Fruit fly (Drosophila melanogaster) whole organism, embryonic: Measurements from ENCODE around the gene CG15152.

Experiments used
- Abd-B ChIP-seq: fragments of 200-800 bp; sonication (Bioruptor generic); optimal IDR thresholded peaks from 2 replicates; lab custom pipeline; 2018; ENCODE audit warnings: missing biosample characterization, mild to moderate bottlenecking, missing genetic modification characterization, moderate library complexity
- Bdp1 ChIP-seq: fragments of 200-800 bp; sonication (Bioruptor generic); optimal IDR thresholded peaks from 3 replicates; lab custom pipeline; 2016; ENCODE audit warnings: missing biosample characterization, missing genetic modification characterization
- CG10543 ChIP-seq: fragments of 200-800 bp; sonication (Bioruptor generic); optimal IDR thresholded peaks from 3 replicates; lab custom pipeline; 2017; ENCODE audit warnings: missing biosample characterization, mild to moderate bottlenecking, missing genetic modification characterization, moderate library complexity
- CG10565 ChIP-seq: fragments of 200-800 bp; sonication (Bioruptor generic); optimal IDR thresholded peaks from 3 replicates; lab custom pipeline; 2016; ENCODE audit warnings: missing biosample characterization, mild to moderate bottlenecking, missing genetic modification characterization
- CG11695 ChIP-seq: fragments of 200-800 bp; sonication (Bioruptor generic); IDR thresholded peaks from 3 replicates; pipeline ENCODE4 v1.3.6; 2022; ENCODE audit warnings: missing biosample characterization, missing genetic modification characterization
- CG13287 ChIP-seq: fragments of 200-800 bp; sonication (Bioruptor generic); IDR thresholded peaks from 2 replicates; pipeline ENCODE4 v1.3.6; 2022; ENCODE audit warnings: missing biosample characterization, missing genetic modification characterization; ENCODE audit not compliant: partially characterized antibody
- CG15073 ChIP-seq: fragments of 200-800 bp; sonication (Bioruptor generic); optimal IDR thresholded peaks from 2 replicates; lab custom pipeline; 2016; ENCODE audit warnings: missing biosample characterization, missing genetic modification characterization
- CG15601 ChIP-seq: fragments of 200-800 bp; sonication (Bioruptor generic); optimal IDR thresholded peaks from 3 replicates; lab custom pipeline; 2019; ENCODE audit warnings: missing biosample characterization, mild to moderate bottlenecking, missing genetic modification characterization, moderate library complexity
- CG17359 ChIP-seq: fragments of 200-800 bp; sonication (Bioruptor generic); optimal IDR thresholded peaks from 3 replicates; lab custom pipeline; 2018; ENCODE audit warnings: missing biosample characterization, mild to moderate bottlenecking, missing genetic modification characterization, moderate library complexity
- CG18262 ChIP-seq: fragments of 200-800 bp; optimal IDR thresholded peaks from 3 replicates; lab custom pipeline; 2019; ENCODE audit warnings: missing biosample characterization, mild to moderate bottlenecking, missing genetic modification characterization, moderate library complexity
- CG2120 ChIP-seq: fragments of 200-800 bp; sonication (Bioruptor generic); optimal IDR thresholded peaks from 3 replicates; lab custom pipeline; 2016; ENCODE audit warnings: missing biosample characterization, missing genetic modification characterization
- CG2678 ChIP-seq: fragments of 200-800 bp; sonication (Bioruptor generic); optimal IDR thresholded peaks from 3 replicates; lab custom pipeline; 2019; ENCODE audit warnings: missing biosample characterization, mild to moderate bottlenecking, missing genetic modification characterization, moderate library complexity
- CG31224 ChIP-seq: fragments of 200-800 bp; sonication (Bioruptor generic); IDR thresholded peaks from 2 replicates; pipeline ENCODE4 v1.3.6; 2022; ENCODE audit warnings: missing biosample characterization, missing genetic modification characterization
- CG34224 ChIP-seq: fragments of 200-800 bp; sonication (Bioruptor generic); IDR thresholded peaks from 3 replicates; pipeline ENCODE4 v1.3.6; 2022; ENCODE audit warnings: missing biosample characterization, missing genetic modification characterization; ENCODE audit not compliant: partially characterized antibody
- CG4282 ChIP-seq: fragments of 200-800 bp; sonication (Bioruptor generic); optimal IDR thresholded peaks from 2 replicates; lab custom pipeline; 2016; ENCODE audit warnings: missing biosample characterization, missing genetic modification characterization
- CG6854 ChIP-seq: fragments of 200-800 bp; sonication (Bioruptor generic); optimal IDR thresholded peaks from 3 replicates; lab custom pipeline; 2017; ENCODE audit warnings: missing biosample characterization, mild to moderate bottlenecking, missing genetic modification characterization
- CG7963 ChIP-seq: fragments of 200-800 bp; sonication (Bioruptor generic); IDR thresholded peaks from 3 replicates; pipeline ENCODE4 v1.3.6; 2022; ENCODE audit warnings: missing biosample characterization, missing genetic modification characterization; ENCODE audit not compliant: partially characterized antibody
- CG8765 ChIP-seq: fragments of 200-800 bp; sonication (Bioruptor generic); IDR thresholded peaks from 2 replicates; pipeline ENCODE4 v1.3.6; 2022; ENCODE audit warnings: missing biosample characterization, missing genetic modification characterization
- D ChIP-seq, 2 experiments: fragments of 200-800 bp in 1 of 2; fragments of >200 bp in 1 of 2; sonication (Bioruptor generic) in 1 of 2; optimal IDR thresholded peaks; 2 replicates in 1 of 2; 3 replicates in 1 of 2; lab custom pipeline; 2017; ENCODE audit warnings: mild to moderate bottlenecking in 1 of 2, missing biosample characterization in 1 of 2, missing genetic modification characterization in 1 of 2, missing genetic modification reagents in 1 of 2
- Dad ChIP-seq: fragments of 200-800 bp; sonication (Bioruptor generic); optimal IDR thresholded peaks from 3 replicates; lab custom pipeline; 2016; ENCODE audit warnings: missing biosample characterization, missing genetic modification characterization
- Dfd ChIP-seq, 2 experiments: fragments of >200 bp; optimal IDR thresholded peaks; 2 replicates each; lab custom pipeline; 2017; ENCODE audit warnings: missing biosample characterization in 2 of 2, missing genetic modification characterization in 2 of 2
- Dll ChIP-seq: fragments of 200-800 bp; sonication (Bioruptor generic); IDR thresholded peaks from 4 replicates; pipeline ENCODE4 v1.3.6; 2022; ENCODE audit warnings: missing biosample characterization, missing genetic modification characterization; ENCODE audit not compliant: partially characterized antibody
- Drgx ChIP-seq: fragments of 200-800 bp; sonication (Bioruptor generic); IDR thresholded peaks from 2 replicates; pipeline ENCODE4 v1.3.6; 2022; ENCODE audit warnings: missing biosample characterization, missing genetic modification characterization
- Mrtf ChIP-seq: fragments of 200-800 bp; sonication (Bioruptor generic); IDR thresholded peaks from 3 replicates; pipeline ENCODE4 v1.3.6; 2022; ENCODE audit warnings: missing biosample characterization, missing genetic modification characterization
- Myb ChIP-seq: fragments of 200-800 bp; sonication (Bioruptor generic); optimal IDR thresholded peaks from 2 replicates; lab custom pipeline; 2016; ENCODE audit warnings: missing biosample characterization, missing genetic modification characterization
- NFAT ChIP-seq: fragments of 200-800 bp; sonication (Bioruptor generic); IDR thresholded peaks from 2 replicates; pipeline ENCODE4 v1.3.6; 2022; ENCODE audit warnings: missing biosample characterization, missing genetic modification characterization
- Sry-δ ChIP-seq: fragments of 200-800 bp; sonication (Bioruptor generic); optimal IDR thresholded peaks from 2 replicates; lab custom pipeline; 2016; ENCODE audit warnings: missing biosample characterization, missing genetic modification characterization
- Ssrp ChIP-seq: fragments of 200-800 bp; sonication (Bioruptor generic); optimal IDR thresholded peaks from 2 replicates; lab custom pipeline; 2018; ENCODE audit warnings: missing biosample characterization, mild to moderate bottlenecking, missing genetic modification characterization, moderate library complexity
- al ChIP-seq: fragments of 200-800 bp; sonication (Bioruptor generic); IDR thresholded peaks from 2 replicates; pipeline ENCODE4 v1.3.6; 2022; ENCODE audit warnings: missing biosample characterization, missing genetic modification characterization
- ara ChIP-seq: fragments of 200-800 bp; sonication (Bioruptor generic); IDR thresholded peaks from 2 replicates; pipeline ENCODE4 v1.3.6; 2022; ENCODE audit warnings: missing biosample characterization, missing genetic modification characterization
- bbx ChIP-seq: fragments of 200-800 bp; sonication (Bioruptor generic); IDR thresholded peaks from 2 replicates; pipeline ENCODE4 v1.3.6; 2022; ENCODE audit warnings: missing biosample characterization, missing genetic modification characterization; ENCODE audit not compliant: partially characterized antibody
- bsh ChIP-seq, 2 experiments: fragments of 200-800 bp; sonication (Bioruptor generic); optimal IDR thresholded peaks; 2 replicates each; lab custom pipeline; 2017 to 2018; ENCODE audit warnings: mild to moderate bottlenecking in 2 of 2, missing biosample characterization in 2 of 2, missing genetic modification characterization in 2 of 2, moderate library complexity in 1 of 2
- cad ChIP-seq: fragments of >200 bp; optimal IDR thresholded peaks from 2 replicates; lab custom pipeline; 2017; ENCODE audit warnings: missing biosample characterization, missing genetic modification characterization
- grau ChIP-seq: fragments of 200-800 bp; optimal IDR thresholded peaks from 3 replicates; lab custom pipeline; 2019; ENCODE audit warnings: missing biosample characterization, mild to moderate bottlenecking, missing genetic modification characterization, moderate library complexity
- gt ChIP-seq: fragments of 200-800 bp; sonication (Bioruptor generic); IDR thresholded peaks from 2 replicates; pipeline ENCODE4 v1.3.6; 2022; ENCODE audit warnings: missing biosample characterization, missing genetic modification characterization
- hb ChIP-seq: fragments of 200-800 bp; sonication (Bioruptor generic); IDR thresholded peaks from 3 replicates; pipeline ENCODE4 v1.3.6; 2022; ENCODE audit warnings: missing biosample characterization, missing genetic modification characterization; ENCODE audit not compliant: partially characterized antibody
- inv ChIP-seq: fragments of 200-800 bp; sonication (Bioruptor generic); IDR thresholded peaks from 2 replicates; pipeline ENCODE4 v1.3.6; 2022; ENCODE audit warnings: missing biosample characterization, missing genetic modification characterization; ENCODE audit not compliant: partially characterized antibody
- jumu ChIP-seq: fragments of 200-800 bp; sonication (Bioruptor generic); optimal IDR thresholded peaks from 3 replicates; lab custom pipeline; 2016; ENCODE audit warnings: missing biosample characterization, missing genetic modification characterization
- mam ChIP-seq: fragments of 200-800 bp; sonication (Bioruptor generic); optimal IDR thresholded peaks from 3 replicates; lab custom pipeline; 2016; ENCODE audit warnings: missing biosample characterization, missing genetic modification characterization
- pros ChIP-seq: fragments of 200-800 bp; sonication (Bioruptor generic); optimal IDR thresholded peaks from 3 replicates; lab custom pipeline; 2019; ENCODE audit warnings: missing biosample characterization, mild to moderate bottlenecking, missing genetic modification characterization, moderate library complexity
- pum ChIP-seq: fragments of 200-800 bp; sonication (Bioruptor generic); optimal IDR thresholded peaks from 2 replicates; lab custom pipeline; 2016; ENCODE audit warnings: missing biosample characterization, missing genetic modification characterization
- slou ChIP-seq: fragments of 200-800 bp; sonication (Bioruptor generic); optimal IDR thresholded peaks from 3 replicates; lab custom pipeline; 2016; ENCODE audit warnings: missing biosample characterization, missing genetic modification characterization
- ssp ChIP-seq: fragments of 200-800 bp; sonication (Bioruptor generic); IDR thresholded peaks from 2 replicates; pipeline ENCODE4 v1.3.6; 2022; ENCODE audit warnings: missing biosample characterization, missing genetic modification characterization
- tll ChIP-seq, 2 experiments: fragments of 200-800 bp in 1 of 2; fragments of >200 bp in 1 of 2; sonication (Bioruptor generic) in 1 of 2; optimal IDR thresholded peaks; 2 replicates each; lab custom pipeline; 2017 to 2019; ENCODE audit warnings: missing biosample characterization in 2 of 2, missing genetic modification characterization in 2 of 2, mild to moderate bottlenecking in 1 of 2, moderate library complexity in 1 of 2
- trem ChIP-seq: fragments of 200-800 bp; optimal IDR thresholded peaks from 3 replicates; lab custom pipeline; 2019; ENCODE audit warnings: missing biosample characterization, mild to moderate bottlenecking, missing genetic modification characterization, moderate library complexity
- unpg ChIP-seq: fragments of 200-800 bp; sonication (Bioruptor generic); optimal IDR thresholded peaks from 3 replicates; lab custom pipeline; 2018; ENCODE audit warnings: missing biosample characterization, mild to moderate bottlenecking, missing genetic modification characterization, moderate library complexity
- zen ChIP-seq: fragments of 200-800 bp; sonication (Bioruptor generic); optimal IDR thresholded peaks from 3 replicates; lab custom pipeline; 2018; ENCODE audit warnings: missing biosample characterization, mild to moderate bottlenecking, missing genetic modification characterization, moderate library complexity

Gene CG15152

DNA sequence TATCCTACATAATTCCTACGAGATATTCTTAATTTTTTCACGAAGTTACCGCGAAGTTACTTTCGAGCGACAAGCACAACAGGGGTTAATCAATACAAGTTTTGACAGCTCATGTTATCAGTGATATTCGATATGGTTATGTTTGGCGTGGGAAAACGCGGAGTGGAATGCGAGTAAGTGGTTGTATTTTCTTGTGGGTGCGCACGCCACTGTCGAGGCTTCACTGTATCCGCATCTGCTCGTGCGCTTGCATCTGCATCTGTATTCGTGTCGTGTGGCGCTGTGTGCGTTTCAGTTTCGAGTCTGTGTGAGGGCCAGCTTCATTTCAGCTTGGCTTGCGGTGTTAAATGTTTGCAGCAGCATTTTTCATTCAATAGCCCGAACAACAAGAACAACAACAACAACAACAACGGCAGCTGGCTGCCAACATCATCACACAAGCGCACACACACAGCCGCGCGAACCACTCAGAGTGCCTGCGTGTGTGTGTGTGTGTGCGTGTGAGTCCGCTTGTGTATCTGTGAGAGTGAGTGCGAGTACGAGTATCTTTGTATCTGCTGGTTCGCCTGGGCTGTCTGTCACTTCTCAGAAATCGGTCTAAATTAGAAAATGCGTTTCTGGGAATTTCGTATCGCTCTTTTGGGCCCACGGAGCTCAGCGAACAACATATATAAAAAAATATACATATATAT, 36.9 kb downstream of the CG15152 start (continued):
- TF ChIP-seq bsh (GFP tag; optimal IDR thresholded peaks at IDR 0.05; lab: Kevin White, UChicago) (peak in 1 of 2 experiments; percentile 33), bbx (GFP tag; lab: Robert Waterston, UW) (peak; percentile 59), CG8765 (GFP tag; lab: Robert Waterston, UW) (peak; percentile 56; the same call in 1 of the 2 replicates), hb (GFP tag; lab: Robert Waterston, UW) (no peak), cad (GFP tag; lab: Kevin White, UChicago) (no peak), ara (peak; percentile 35; the same call in 1 of the 2 replicates), unpg (GFP tag; lab: Kevin White, UChicago) (no peak), CG6854 (GFP tag; lab: Kevin White, UChicago) (no peak), mam (peak; percentile 73), CG34224 (GFP tag; lab: Robert Waterston, UW) (peak; percentile 9; the same call in 1 of the 3 replicates), Dll (GFP tag; lab: Robert Waterston, UW) (peak; percentile 36; the same call in 1 of the 4 replicates), CG15601 (tag; lab: Kevin White, UChicago) (no peak), tll (GFP tag; optimal IDR thresholded peaks at IDR 0.05; lab: Kevin White, UChicago) (peak in 1 of 2 experiments; percentile 35), CG10543 (peak; percentile 57), CG15073 (GFP tag; lab: Kevin White, UChicago) (no peak), zen (tag; lab: Kevin White, UChicago) (peak; percentile 58), CG11695 (GFP tag; lab: Robert Waterston, UW) (peak; percentile 24; the same call in 1 of the 3 replicates), ssp (GFP tag; lab: Robert Waterston, UW) (peak; percentile 50), CG31224 (GFP tag; lab: Robert Waterston, UW) (peak; percentile 39; the same call in 1 of the 2 replicates), CG2678 (tag; lab: Kevin White, UChicago) (no peak), Myb (GFP tag; lab: Kevin White, UChicago) (peak; percentile 50), pros (GFP tag; lab: Kevin White, UChicago) (peak; percentile 75), CG18262 (tag; lab: Kevin White, UChicago) (peak; percentile 56), NFAT (peak; percentile 85), CG4282 (GFP tag; lab: Kevin White, UChicago) (peak; percentile 13), Bdp1 (GFP tag; lab: Kevin White, UChicago) (peak; percentile 7), slou (GFP tag; lab: Kevin White, UChicago) (no peak), Dfd (GFP tag; optimal IDR thresholded peaks at IDR 0.05; lab: Kevin White, UChicago) (no peak), CG7963 (GFP tag; lab: Robert Waterston, UW) (0 out of 3 replicates have a peak, but pooled peaks have one; percentile 16), jumu (peak; percentile 53), gt (GFP tag; lab: Robert Waterston, UW) (peak; percentile 61; the same call in 1 of the 2 replicates), CG17359 (tag; lab: Kevin White, UChicago) (peak; percentile 30), CG13287 (GFP tag; lab: Robert Waterston, UW) (peak; percentile 50; the same call in 1 of the 2 replicates), Mrtf (GFP tag; lab: Robert Waterston, UW) (peak; percentile 78; the same call in 2 of the 3 replicates), Abd-B (GFP tag; lab: Kevin White, UChicago) (peak; percentile 48), Ssrp (tag; lab: Kevin White, UChicago) (peak; percentile 34), pum (peak; percentile 61), al (GFP tag; lab: Robert Waterston, UW) (peak; percentile 57), D (optimal IDR thresholded peaks at IDR 0.05; lab: Kevin White, UChicago) (no peak), D (GFP tag; optimal IDR thresholded peaks at IDR 0.05; lab: Kevin White, UChicago) (peak; percentile 13), CG2120 (GFP tag; lab: Kevin White, UChicago) (peak; percentile 71), inv (no peak; the same call in 1 of the 2 replicates), Drgx (GFP tag; lab: Robert Waterston, UW) (peak; percentile 63), trem (no peak), Dad (peak; percentile 16), CG10565 (no peak), Sry-δ (GFP tag; lab: Kevin White, UChicago) (peak; percentile 7), grau (peak; percentile 96)
